Fruit fly (Drosophila melanogaster) whole organism, embryonic: Measurements from ENCODE around the gene Mst89B.

ENCODE experiments used
- Antp ChIP-seq: fragments of 200-800 bp; sonication (Bioruptor generic); optimal IDR thresholded peaks from 3 replicates; lab custom pipeline; 2016; ENCODE audit warnings: missing biosample characterization, missing genetic modification characterization
- BtbVII ChIP-seq: fragments of 200-800 bp; sonication (Bioruptor generic); optimal IDR thresholded peaks from 3 replicates; lab custom pipeline; 2017; ENCODE audit warnings: missing biosample characterization, mild to moderate bottlenecking, missing genetic modification characterization
- C15 ChIP-seq: fragments of 200-800 bp; sonication (Bioruptor generic); IDR thresholded peaks from 3 replicates; pipeline ENCODE4 v1.3.6; 2022; ENCODE audit warnings: missing biosample characterization, missing genetic modification characterization
- CG10209 ChIP-seq: fragments of 200-800 bp; sonication (Bioruptor generic); optimal IDR thresholded peaks from 3 replicates; lab custom pipeline; 2017; ENCODE audit warnings: missing biosample characterization, mild to moderate bottlenecking, missing genetic modification characterization, missing genetic modification reagents
- CG13424 ChIP-seq: fragments of 200-800 bp; sonication (Bioruptor generic); optimal IDR thresholded peaks from 2 replicates; lab custom pipeline; 2019; ENCODE audit warnings: missing biosample characterization, mild to moderate bottlenecking, missing genetic modification characterization, moderate library complexity
- CG13894 ChIP-seq: fragments of 200-800 bp; sonication (Bioruptor generic); optimal IDR thresholded peaks from 3 replicates; lab custom pipeline; 2018; ENCODE audit warnings: missing biosample characterization, mild to moderate bottlenecking, missing genetic modification characterization, moderate library complexity
- CG14050 ChIP-seq: fragments of 200-800 bp; sonication (Bioruptor generic); IDR thresholded peaks from 3 replicates; pipeline ENCODE4 v1.3.6; 2022; ENCODE audit warnings: missing biosample characterization, missing genetic modification characterization
- CG14667 ChIP-seq: fragments of 200-800 bp; sonication (Bioruptor generic); IDR thresholded peaks from 2 replicates; pipeline ENCODE4 v1.3.6; 2022; ENCODE audit warnings: missing biosample characterization, missing genetic modification characterization
- CG14965 ChIP-seq: fragments of 200-800 bp; sonication (Bioruptor generic); optimal IDR thresholded peaks from 2 replicates; lab custom pipeline; 2016; ENCODE audit warnings: missing biosample characterization, missing genetic modification characterization, borderline replicate concordance
- CG16863 ChIP-seq: fragments of 200-800 bp; sonication (Bioruptor generic); optimal IDR thresholded peaks from 3 replicates; lab custom pipeline; 2016; ENCODE audit warnings: missing biosample characterization, missing genetic modification characterization
- CG17186 ChIP-seq: fragments of 200-800 bp; sonication (Bioruptor generic); optimal IDR thresholded peaks from 3 replicates; lab custom pipeline; 2017; ENCODE audit warnings: missing biosample characterization, missing genetic modification reagents, missing genetic modification characterization
- CG17359 ChIP-seq: fragments of 200-800 bp; sonication (Bioruptor generic); optimal IDR thresholded peaks from 3 replicates; lab custom pipeline; 2018; ENCODE audit warnings: missing biosample characterization, mild to moderate bottlenecking, missing genetic modification characterization, moderate library complexity
- CG2889 ChIP-seq: fragments of 200-800 bp; sonication (Bioruptor generic); IDR thresholded peaks from 3 replicates; pipeline ENCODE4 v1.3.6; 2022; ENCODE audit warnings: missing biosample characterization, missing genetic modification characterization
- CG32772 ChIP-seq: fragments of 200-800 bp; sonication (Bioruptor generic); IDR thresholded peaks from 2 replicates; pipeline ENCODE4 v1.3.6; 2022; ENCODE audit warnings: missing biosample characterization, missing genetic modification characterization
- CG4820 ChIP-seq: fragments of 200-800 bp; sonication (Bioruptor generic); optimal IDR thresholded peaks from 3 replicates; lab custom pipeline; 2016; ENCODE audit warnings: missing biosample characterization, missing genetic modification characterization
- CG5245 ChIP-seq: fragments of 200-800 bp; sonication (Bioruptor generic); optimal IDR thresholded peaks from 3 replicates; lab custom pipeline; 2016; ENCODE audit warnings: missing biosample characterization, missing genetic modification characterization
- CG7271 ChIP-seq: fragments of 200-800 bp; sonication (Bioruptor generic); optimal IDR thresholded peaks from 2 replicates; lab custom pipeline; 2018; ENCODE audit warnings: missing biosample characterization, mild to moderate bottlenecking, missing genetic modification characterization, moderate library complexity
- D ChIP-seq, 2 experiments: fragments of 200-800 bp in 1 of 2; fragments of >200 bp in 1 of 2; sonication (Bioruptor generic) in 1 of 2; optimal IDR thresholded peaks; 2 replicates in 1 of 2; 3 replicates in 1 of 2; lab custom pipeline; 2017; ENCODE audit warnings: mild to moderate bottlenecking in 1 of 2, missing biosample characterization in 1 of 2, missing genetic modification characterization in 1 of 2, missing genetic modification reagents in 1 of 2
- Dbx ChIP-seq: fragments of 200-800 bp; sonication (Bioruptor generic); IDR thresholded peaks from 3 replicates; pipeline ENCODE4 v1.3.6; 2022; ENCODE audit warnings: missing biosample characterization, missing genetic modification characterization
- Fer1 ChIP-seq: fragments of 200-800 bp; sonication (Bioruptor generic); optimal IDR thresholded peaks from 2 replicates; lab custom pipeline; 2017; ENCODE audit warnings: missing biosample characterization, mild to moderate bottlenecking, missing genetic modification characterization
- HmgD ChIP-seq: fragments of 200-800 bp; sonication (Bioruptor generic); optimal IDR thresholded peaks from 3 replicates; lab custom pipeline; 2016; ENCODE audit warnings: missing biosample characterization, missing genetic modification characterization
- Hr3 ChIP-seq: fragments of 200-800 bp; sonication (Bioruptor generic); optimal IDR thresholded peaks from 3 replicates; lab custom pipeline; 2016; ENCODE audit warnings: missing biosample characterization, missing genetic modification characterization
- Hr39 ChIP-seq: fragments of >200 bp; optimal IDR thresholded peaks from 2 replicates; lab custom pipeline; 2017
- Max ChIP-seq: fragments of 200-800 bp; sonication (Bioruptor generic); optimal IDR thresholded peaks from 2 replicates; lab custom pipeline; 2016; ENCODE audit warnings: missing biosample characterization, mild to moderate bottlenecking, missing genetic modification characterization
- Nf-YB ChIP-seq: fragments of 200-800 bp; sonication (Bioruptor generic); optimal IDR thresholded peaks from 3 replicates; lab custom pipeline; 2019; ENCODE audit warnings: missing biosample characterization, mild to moderate bottlenecking, missing genetic modification characterization, moderate library complexity
- Rfx ChIP-seq: fragments of 200-800 bp; sonication (Bioruptor generic); IDR thresholded peaks from 2 replicates; pipeline ENCODE4 v1.3.6; 2022; ENCODE audit warnings: missing biosample characterization, missing genetic modification characterization
- Sox102F ChIP-seq: fragments of 200-800 bp; sonication (Bioruptor generic); optimal IDR thresholded peaks from 2 replicates; lab custom pipeline; 2018; ENCODE audit warnings: missing biosample characterization, mild to moderate bottlenecking, missing genetic modification characterization, moderate library complexity
- ara ChIP-seq: fragments of 200-800 bp; sonication (Bioruptor generic); IDR thresholded peaks from 2 replicates; pipeline ENCODE4 v1.3.6; 2022; ENCODE audit warnings: missing biosample characterization, missing genetic modification characterization
- chif ChIP-seq, 2 experiments: fragments of 200-800 bp; sonication (Bioruptor generic); optimal IDR thresholded peaks; 3 replicates each; lab custom pipeline; 2016; ENCODE audit warnings: missing biosample characterization in 2 of 2, missing genetic modification characterization in 2 of 2
- cwo ChIP-seq: fragments of 200-800 bp; sonication (Bioruptor generic); optimal IDR thresholded peaks from 3 replicates; lab custom pipeline; 2017; ENCODE audit warnings: missing biosample characterization, missing genetic modification characterization, mild to moderate bottlenecking, moderate library complexity, missing genetic modification reagents
- emc ChIP-seq: fragments of 200-800 bp; sonication (Bioruptor generic); optimal IDR thresholded peaks from 2 replicates; lab custom pipeline; 2016; ENCODE audit warnings: missing biosample characterization, missing genetic modification characterization
- fd3F ChIP-seq: fragments of 200-800 bp; sonication (Bioruptor generic); optimal IDR thresholded peaks from 2 replicates; lab custom pipeline; 2018; ENCODE audit warnings: missing biosample characterization, mild to moderate bottlenecking, missing genetic modification characterization, moderate library complexity
- fd96Cb ChIP-seq: fragments of 200-800 bp; sonication (Bioruptor generic); optimal IDR thresholded peaks from 2 replicates; lab custom pipeline; 2018; ENCODE audit warnings: missing biosample characterization, mild to moderate bottlenecking, missing genetic modification characterization, moderate library complexity
- ftz-f1 ChIP-seq: fragments of 200-800 bp; sonication (Bioruptor generic); optimal IDR thresholded peaks from 2 replicates; lab custom pipeline; 2016; ENCODE audit warnings: missing biosample characterization, missing genetic modification characterization
- gem ChIP-seq: fragments of 200-800 bp; sonication (Bioruptor generic); optimal IDR thresholded peaks from 2 replicates; lab custom pipeline; 2019; ENCODE audit warnings: missing biosample characterization, mild to moderate bottlenecking, missing genetic modification characterization, moderate library complexity
- hbn ChIP-seq: fragments of 200-800 bp; sonication (Bioruptor generic); IDR thresholded peaks from 2 replicates; pipeline ENCODE4 v1.3.6; 2022; ENCODE audit warnings: missing biosample characterization, missing genetic modification characterization; ENCODE audit not compliant: partially characterized antibody
- hkb ChIP-seq, 2 experiments: fragments of 200-800 bp in 1 of 2; fragments of >200 bp in 1 of 2; sonication (Bioruptor generic) in 1 of 2; IDR thresholded peaks in 1 of 2; optimal IDR thresholded peaks in 1 of 2; 2 replicates each; pipeline versions ENCODE4 v1.3.6 to Lab custom; 2017 to 2022; ENCODE audit warnings: missing biosample characterization in 1 of 2, missing genetic modification characterization in 1 of 2
- kay ChIP-seq: fragments of 200-800 bp; sonication (Bioruptor generic); optimal IDR thresholded peaks from 2 replicates; lab custom pipeline; 2016; ENCODE audit warnings: missing biosample characterization, missing genetic modification characterization
- kni ChIP-seq: fragments of 200-800 bp; sonication (Bioruptor generic); optimal IDR thresholded peaks from 3 replicates; lab custom pipeline; 2017; ENCODE audit warnings: mild to moderate bottlenecking, missing biosample characterization, missing genetic modification reagents, missing genetic modification characterization
- knrl ChIP-seq: fragments of 200-800 bp; sonication (Bioruptor generic); IDR thresholded peaks from 3 replicates; pipeline ENCODE4 v1.3.6; 2022; ENCODE audit warnings: missing biosample characterization, missing genetic modification characterization; ENCODE audit not compliant: partially characterized antibody
- lilli ChIP-seq: fragments of 200-800 bp; sonication (Bioruptor generic); optimal IDR thresholded peaks from 3 replicates; lab custom pipeline; 2016; ENCODE audit warnings: missing biosample characterization, missing genetic modification characterization
- maf-S ChIP-seq: fragments of 200-800 bp; sonication (Bioruptor generic); optimal IDR thresholded peaks from 2 replicates; lab custom pipeline; 2016; ENCODE audit warnings: missing biosample characterization, missing genetic modification characterization
- pzg ChIP-seq: fragments of 200-800 bp; sonication (Bioruptor generic); optimal IDR thresholded peaks from 3 replicates; lab custom pipeline; 2018; ENCODE audit warnings: missing biosample characterization, mild to moderate bottlenecking, missing genetic modification characterization, moderate library complexity
- sim ChIP-seq: fragments of 200-800 bp; sonication (Bioruptor generic); IDR thresholded peaks from 2 replicates; pipeline ENCODE4 v1.3.6; 2022; ENCODE audit warnings: missing biosample characterization, missing genetic modification characterization
- tgo ChIP-seq: fragments of 200-800 bp; sonication (Bioruptor generic); IDR thresholded peaks from 3 replicates; pipeline ENCODE4 v1.3.6; 2022; ENCODE audit warnings: missing biosample characterization, missing genetic modification characterization
- tio ChIP-seq: fragments of 200-800 bp; sonication (Bioruptor generic); optimal IDR thresholded peaks from 2 replicates; lab custom pipeline; 2017; ENCODE audit warnings: missing biosample characterization, missing genetic modification characterization, inconsistent platforms
- tup ChIP-seq: fragments of 200-800 bp; sonication (Bioruptor generic); optimal IDR thresholded peaks from 2 replicates; lab custom pipeline; 2016; ENCODE audit warnings: missing biosample characterization, mild to moderate bottlenecking, missing genetic modification characterization, moderate library complexity

Gene Mst89B

dm6 chr3R:16236713-16237641, 29.8 kb upstream of the Mst89B start (continued):
- TF ChIP-seq emc (peak; percentile 48), CG13894 (tag; lab: Kevin White, UChicago) (peak; percentile 95), CG14667 (GFP tag; lab: Robert Waterston, UW) (no peak), CG17186 (peak; percentile 66), Sox102F (peak; percentile 99), Rfx (no peak), lilli (GFP tag; lab: Kevin White, UChicago) (peak; percentile 94), CG13424 (tag; lab: Kevin White, UChicago) (peak; percentile 99), C15 (GFP tag; lab: Robert Waterston, UW) (no peak), Dbx (GFP tag; lab: Robert Waterston, UW) (no peak), hkb (optimal IDR thresholded peaks at IDR 0.05; lab: Kevin White, UChicago) (no peak), hkb (GFP tag; IDR thresholded peaks at IDR 0.05; lab: Robert Waterston, UW) (no peak), CG17359 (tag; lab: Kevin White, UChicago) (peak; percentile 99), cwo (peak; percentile 96), ftz-f1 (GFP tag; lab: Kevin White, UChicago) (no peak), pzg (GFP tag; lab: Kevin White, UChicago) (peak; percentile 14), chif (GFP tag; optimal IDR thresholded peaks at IDR 0.05; lab: Kevin White, UChicago) (peak; percentile 62 to 81), gem (tag; lab: Kevin White, UChicago) (peak; percentile 99), CG5245 (GFP tag; lab: Kevin White, UChicago) (peak; percentile 95), ara (GFP tag; lab: Robert Waterston, UW) (no peak), CG4820 (peak; percentile 96), CG10209 (GFP tag; lab: Kevin White, UChicago) (peak; percentile 97), D (optimal IDR thresholded peaks at IDR 0.05; lab: Kevin White, UChicago) (no peak), D (GFP tag; optimal IDR thresholded peaks at IDR 0.05; lab: Kevin White, UChicago) (peak; percentile 97), CG14965 (GFP tag; lab: Kevin White, UChicago) (no peak), Fer1 (GFP tag; lab: Kevin White, UChicago) (peak; percentile 99), tgo (GFP tag; lab: Robert Waterston, UW) (no peak), CG32772 (GFP tag; lab: Robert Waterston, UW) (no peak), Hr39 (lab: Kevin White, UChicago) (no peak), Hr3 (GFP tag; lab: Kevin White, UChicago) (peak; percentile 98), fd3F (GFP tag; lab: Kevin White, UChicago) (peak; percentile 97), maf-S (peak; percentile 54), BtbVII (peak; percentile 98), CG7271 (peak; percentile 95), CG2889 (GFP tag; lab: Robert Waterston, UW) (no peak), fd96Cb (tag; lab: Kevin White, UChicago) (peak; percentile 98), sim (GFP tag; lab: Robert Waterston, UW) (no peak), CG16863 (GFP tag; lab: Kevin White, UChicago) (peak; percentile 70), HmgD (GFP tag; lab: Kevin White, UChicago) (peak; percentile 31), Max (GFP tag; lab: Kevin White, UChicago) (peak; percentile 83), Antp (GFP tag; lab: Kevin White, UChicago) (peak; percentile 80), knrl (no peak), kni (GFP tag; lab: Kevin White, UChicago) (peak; percentile 96), Nf-YB (GFP tag; lab: Kevin White, UChicago) (peak; percentile 89), tio (GFP tag; lab: Kevin White, UChicago) (peak; percentile 96), kay (GFP tag; lab: Kevin White, UChicago) (peak; percentile 98), hbn (no peak), CG14050 (no peak), tup (GFP tag; lab: Kevin White, UChicago) (peak; percentile 87)
